Fruit fly (Drosophila melanogaster): ENCODE results near the gene mRpL45.

mRpL45 gene

dm6 chr3R:22582981-22583380 lies 35.3 kb upstream of the mRpL45 start, which contains the start of gene Dph5 (continued):
- TF ChIP-seq gce (GFP tag; IDR thresholded peaks at IDR 0.05) (no peak), ac (GFP tag; optimal IDR thresholded peaks at IDR 0.05) (no peak), Myb (GFP tag; optimal IDR thresholded peaks at IDR 0.05) (no peak), gro (GFP tag; optimal IDR thresholded peaks at IDR 0.05) (no peak), CG7963 (GFP tag; IDR thresholded peaks at IDR 0.05; ENCODE audit: partially characterized antibody) (0 out of 3 replicates have a peak, but pooled peaks have one; percentile 23), lilli (GFP tag; optimal IDR thresholded peaks at IDR 0.05) (no peak), Opbp (GFP tag; IDR thresholded peaks at IDR 0.05; ENCODE audit: partially characterized antibody) (no peak), CG11398 (GFP tag; optimal IDR thresholded peaks at IDR 0.05) (no peak), CG33213 (GFP tag; optimal IDR thresholded peaks at IDR 0.05) (no peak), CG9727 (GFP tag; optimal IDR thresholded peaks at IDR 0.05) (no peak), gfzf (GFP tag; optimal IDR thresholded peaks at IDR 0.05) (peak; percentile 83), CG14050 (GFP tag; IDR thresholded peaks at IDR 0.05) (no peak), sima (GFP tag; optimal IDR thresholded peaks at IDR 0.05) (no peak), MESR4 (GFP tag; optimal IDR thresholded peaks at IDR 0.05) (peak; percentile 70), trh (GFP tag; optimal IDR thresholded peaks at IDR 0.05) (no peak), B-H1 (GFP tag; IDR thresholded peaks at IDR 0.05) (no peak), HmgD (GFP tag; optimal IDR thresholded peaks at IDR 0.05) (no peak), gcm2 (GFP tag; optimal IDR thresholded peaks at IDR 0.05) (no peak), CG8765 (GFP tag; IDR thresholded peaks at IDR 0.05) (no peak), Spps (tag; optimal IDR thresholded peaks at IDR 0.05) (no peak), CG9876 (GFP tag; optimal IDR thresholded peaks at IDR 0.05) (no peak)

- TF ChIP-seq stwl (tag; optimal IDR thresholded peaks at IDR 0.05) (peak; percentile 71), unc-4 (GFP tag; IDR thresholded peaks at IDR 0.05; ENCODE audit: partially characterized antibody) (peak; percentile 36), trem (tag; optimal IDR thresholded peaks at IDR 0.05) (peak; percentile 29), E2f2 (GFP tag; IDR thresholded peaks at IDR 0.05) (peak; percentile 83), Ssrp (tag; optimal IDR thresholded peaks at IDR 0.05) (no peak), CG13624 (GFP tag; optimal IDR thresholded peaks at IDR 0.05) (no peak), nmo (GFP tag; optimal IDR thresholded peaks at IDR 0.05) (peak; percentile 11), dm (GFP tag; optimal IDR thresholded peaks at IDR 0.05) (peak; percentile 93), gfzf (GFP tag; optimal IDR thresholded peaks at IDR 0.05) (peak; percentile 90), sna (GFP tag; IDR thresholded peaks at IDR 0.05; ENCODE audit: partially characterized antibody) (0 out of 2 replicates have a peak, but pooled peaks have one; percentile 16), CG16863 (GFP tag; optimal IDR thresholded peaks at IDR 0.05) (no peak), hkb (optimal IDR thresholded peaks at IDR 0.05) (peak; percentile 21), hkb (GFP tag; IDR thresholded peaks at IDR 0.05) (no peak), CG9797 (GFP tag; optimal IDR thresholded peaks at IDR 0.05) (peak; percentile 82), Rfx (GFP tag; IDR thresholded peaks at IDR 0.05) (peak; percentile 33; the same call in 1 of the 2 replicates), CG17186 (GFP tag; optimal IDR thresholded peaks at IDR 0.05) (peak; percentile 34), amos (GFP tag; IDR thresholded peaks at IDR 0.05; ENCODE audit: partially characterized antibody) (peak; percentile 30; the same call in 1 of the 2 replicates), CG17829 (tag; optimal IDR thresholded peaks at IDR 0.05) (peak; percentile 17), CG14710 (tag; optimal IDR thresholded peaks at IDR 0.05) (peak; percentile 35), Med (GFP tag) (peak; percentile 76), CG15514 (GFP tag; optimal IDR thresholded peaks at IDR 0.05) (peak; percentile 35), CG13287 (GFP tag; IDR thresholded peaks at IDR 0.05; ENCODE audit: partially characterized antibody) (peak; percentile 59), CG3407 (GFP tag; optimal IDR thresholded peaks at IDR 0.05) (no peak), Fer1 (GFP tag; optimal IDR thresholded peaks at IDR 0.05) (peak; percentile 4), Dp (GFP tag; optimal IDR thresholded peaks at IDR 0.05) (peak; percentile 77), sug (tag; optimal IDR thresholded peaks at IDR 0.05) (peak; percentile 9), bbx (GFP tag; IDR thresholded peaks at IDR 0.05; ENCODE audit: partially characterized antibody) (peak; percentile 19; the same call in 1 of the 2 replicates), pnt (GFP tag; optimal IDR thresholded peaks at IDR 0.05) (no peak), MBD-R2 (GFP tag; IDR thresholded peaks at IDR 0.05) (peak; percentile 83), Pdp1 (GFP tag; optimal IDR thresholded peaks at IDR 0.05) (peak in 1 of 2 experiments; percentile 31)
Observed at dm6 chr3R:22584582-22584981, 33.7 kb upstream of the mRpL45 start, which contains the start of the genes CG33107 and CG6937. TSS of gene CG33107 (minus strand) at chr3R:22584718. TSS of gene CG6937 (plus strand) at chr3R:22584773.
